Worm (Caenorhabditis elegans) whole organism, L2 larva: Measurements from ENCODE around the gene C28C12.11.

Source experiments
- R02D3.7 ChIP-seq: fragments of 150-350 bp; optimal IDR thresholded peaks from 2 replicates; lab custom pipeline; 2014; ENCODE audit warnings: missing biosample characterization, missing genetic modification characterization
- blmp-1 ChIP-seq: sonication (generic microtip); optimal IDR thresholded peaks from 2 replicates; lab custom pipeline; 2017; ENCODE audit warnings: missing genetic modification characterization, mild to moderate bottlenecking, missing compliant biosample characterization, antibody characterized with exemption, moderate library complexity; ENCODE audit not compliant: insufficient read depth

DNA sequence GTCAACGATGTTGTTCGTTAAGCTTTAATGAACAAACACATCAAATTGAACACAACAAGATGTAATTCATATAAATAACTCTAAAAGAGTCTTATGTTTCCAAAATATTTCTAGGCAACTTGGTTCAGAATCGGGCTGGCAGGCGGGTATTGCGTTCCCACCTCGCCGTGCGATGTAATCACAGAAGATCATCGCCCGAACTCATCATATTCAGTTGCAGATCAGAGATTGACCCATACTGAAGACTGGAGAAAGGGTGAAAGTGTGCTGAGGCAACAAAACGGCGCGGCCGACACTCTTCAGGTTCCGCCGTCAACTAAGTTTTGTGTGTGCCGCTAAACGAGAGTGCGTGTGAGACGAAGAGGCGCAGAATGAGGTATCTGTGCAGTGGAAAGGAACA lies 45.4 kb upstream of the C28C12.11 start:
- peak; percentile 39 for TF ChIP-seq R02D3.7 (tag; lab: Kevin White, UChicago)
- TF ChIP-seq blmp-1 (tag; lab: Kevin White, UChicago), result peak; percentile 76
